Fruit fly (Drosophila melanogaster) whole organism, embryonic: Measurements from ENCODE around the gene Ubc6.

ENCODE experiments used
- CG10366 ChIP-seq: fragments of 200-800 bp; sonication (Bioruptor generic); IDR thresholded peaks from 2 replicates; pipeline ENCODE4 v1.3.6; 2022; ENCODE audit warnings: missing biosample characterization, missing genetic modification characterization
- CG12219 ChIP-seq: fragments of 200-800 bp; sonication (Bioruptor generic); optimal IDR thresholded peaks from 3 replicates; lab custom pipeline; 2018; ENCODE audit warnings: missing biosample characterization, mild to moderate bottlenecking, missing genetic modification characterization
- CG13123 ChIP-seq: fragments of 200-800 bp; sonication (Bioruptor generic); optimal IDR thresholded peaks from 2 replicates; lab custom pipeline; 2016; ENCODE audit warnings: missing biosample characterization, missing genetic modification characterization
- CG18262 ChIP-seq: fragments of 200-800 bp; optimal IDR thresholded peaks from 3 replicates; lab custom pipeline; 2019; ENCODE audit warnings: missing biosample characterization, mild to moderate bottlenecking, missing genetic modification characterization, moderate library complexity
- CG2120 ChIP-seq: fragments of 200-800 bp; sonication (Bioruptor generic); optimal IDR thresholded peaks from 3 replicates; lab custom pipeline; 2016; ENCODE audit warnings: missing biosample characterization, missing genetic modification characterization
- CG2129 ChIP-seq: fragments of 200-800 bp; sonication (Bioruptor generic); IDR thresholded peaks from 2 replicates; pipeline ENCODE4 v1.3.6; 2022; ENCODE audit warnings: missing biosample characterization, missing genetic modification characterization; ENCODE audit not compliant: partially characterized antibody
- CG2199 ChIP-seq: fragments of 200-800 bp; sonication (Bioruptor generic); IDR thresholded peaks from 3 replicates; pipeline ENCODE4 v1.3.6; 2022; ENCODE audit warnings: missing biosample characterization, missing genetic modification characterization
- CG2202 ChIP-seq: fragments of 200-800 bp; sonication (Bioruptor generic); optimal IDR thresholded peaks from 2 replicates; lab custom pipeline; 2018; ENCODE audit warnings: missing biosample characterization, mild to moderate bottlenecking, missing genetic modification characterization
- CG3163 ChIP-seq: fragments of 200-800 bp; sonication (Bioruptor generic); optimal IDR thresholded peaks from 3 replicates; lab custom pipeline; 2016; ENCODE audit warnings: missing biosample characterization, missing genetic modification characterization
- CG33557 ChIP-seq: fragments of 200-800 bp; sonication (Bioruptor generic); optimal IDR thresholded peaks from 2 replicates; lab custom pipeline; 2019; ENCODE audit warnings: missing biosample characterization, mild to moderate bottlenecking, missing genetic modification characterization, moderate library complexity
- CG3407 ChIP-seq: fragments of 200-800 bp; sonication (Bioruptor generic); optimal IDR thresholded peaks from 2 replicates; lab custom pipeline; 2018; ENCODE audit warnings: missing biosample characterization, mild to moderate bottlenecking, missing genetic modification characterization
- CG8924 ChIP-seq: fragments of 200-800 bp; optimal IDR thresholded peaks from 3 replicates; lab custom pipeline; 2019; ENCODE audit warnings: missing biosample characterization, mild to moderate bottlenecking, missing genetic modification characterization, moderate library complexity
- CG8944 ChIP-seq: fragments of 200-800 bp; sonication (Bioruptor generic); optimal IDR thresholded peaks from 3 replicates; lab custom pipeline; 2016; ENCODE audit warnings: missing biosample characterization, missing genetic modification characterization
- D19A ChIP-seq: fragments of 200-800 bp; optimal IDR thresholded peaks from 3 replicates; lab custom pipeline; 2019; ENCODE audit warnings: missing biosample characterization, mild to moderate bottlenecking, missing genetic modification characterization, moderate library complexity
- Dref ChIP-seq: fragments of 200-800 bp; sonication (Bioruptor generic); IDR thresholded peaks from 2 replicates; pipeline ENCODE4 v1.3.6; 2022; ENCODE audit warnings: missing biosample characterization, missing genetic modification characterization
- Elba2 ChIP-seq: fragments of 200-800 bp; sonication (Bioruptor generic); optimal IDR thresholded peaks from 3 replicates; lab custom pipeline; 2016; ENCODE audit warnings: missing biosample characterization, missing genetic modification characterization
- HLH54F ChIP-seq: fragments of 200-800 bp; sonication (Bioruptor generic); optimal IDR thresholded peaks from 3 replicates; lab custom pipeline; 2016; ENCODE audit warnings: missing biosample characterization, missing genetic modification characterization
- Hand ChIP-seq: fragments of 200-800 bp; sonication (Bioruptor generic); optimal IDR thresholded peaks from 2 replicates; lab custom pipeline; 2017; ENCODE audit warnings: mild to moderate bottlenecking, missing biosample characterization, missing genetic modification reagents, missing genetic modification characterization
- Kr ChIP-seq: fragments of 200-800 bp; sonication (Bioruptor generic); optimal IDR thresholded peaks from 2 replicates; lab custom pipeline; 2017; ENCODE audit warnings: missing biosample characterization, mild to moderate bottlenecking, missing genetic modification characterization
- Lpt ChIP-seq: fragments of >200 bp; optimal IDR thresholded peaks from 2 replicates; lab custom pipeline; 2018; ENCODE audit warnings: missing biosample characterization, missing genetic modification characterization
- MBD-R2 ChIP-seq: fragments of 200-800 bp; sonication (Bioruptor generic); IDR thresholded peaks from 2 replicates; pipeline ENCODE4 v1.3.6; 2022; ENCODE audit warnings: missing biosample characterization, missing genetic modification characterization
- Med ChIP-seq: fragments of 200-800 bp; sonication (Bioruptor generic); peaks from one replicate; lab custom pipeline; 2016; ENCODE audit warnings: missing biosample characterization, missing genetic modification characterization, mild to moderate bottlenecking, inconsistent platforms, moderate library complexity
- NC2β ChIP-seq: fragments of 200-800 bp; sonication (Bioruptor generic); optimal IDR thresholded peaks from 2 replicates; lab custom pipeline; 2016; ENCODE audit warnings: missing biosample characterization, missing genetic modification characterization
- PHDP ChIP-seq: fragments of 200-800 bp; sonication (Bioruptor generic); optimal IDR thresholded peaks from 3 replicates; lab custom pipeline; 2018; ENCODE audit warnings: missing biosample characterization, mild to moderate bottlenecking, missing genetic modification characterization, moderate library complexity
- Rfx ChIP-seq: fragments of 200-800 bp; sonication (Bioruptor generic); IDR thresholded peaks from 2 replicates; pipeline ENCODE4 v1.3.6; 2022; ENCODE audit warnings: missing biosample characterization, missing genetic modification characterization
- Sox102F ChIP-seq: fragments of 200-800 bp; sonication (Bioruptor generic); optimal IDR thresholded peaks from 2 replicates; lab custom pipeline; 2018; ENCODE audit warnings: missing biosample characterization, mild to moderate bottlenecking, missing genetic modification characterization, moderate library complexity
- TFAM ChIP-seq: fragments of 200-800 bp; sonication (Bioruptor generic); optimal IDR thresholded peaks from 2 replicates; lab custom pipeline; 2017; ENCODE audit warnings: missing biosample characterization, missing genetic modification characterization, inconsistent platforms
- Vsx1 ChIP-seq: fragments of 200-800 bp; sonication (Bioruptor generic); optimal IDR thresholded peaks from 2 replicates; lab custom pipeline; 2017; ENCODE audit warnings: missing biosample characterization, mild to moderate bottlenecking, missing genetic modification characterization, missing genetic modification reagents
- br ChIP-seq: fragments of >200 bp; optimal IDR thresholded peaks from 2 replicates; lab custom pipeline; 2017
- cad ChIP-seq: fragments of >200 bp; optimal IDR thresholded peaks from 2 replicates; lab custom pipeline; 2017; ENCODE audit warnings: missing biosample characterization, missing genetic modification characterization
- cg ChIP-seq: fragments of 200-800 bp; sonication (Bioruptor generic); optimal IDR thresholded peaks from 3 replicates; lab custom pipeline; 2019; ENCODE audit warnings: missing biosample characterization, mild to moderate bottlenecking, missing genetic modification characterization, moderate library complexity
- chinmo ChIP-seq: fragments of 200-800 bp; sonication (Bioruptor generic); IDR thresholded peaks from 4 replicates; pipeline ENCODE4 v1.3.6; 2022; ENCODE audit warnings: missing biosample characterization, missing genetic modification characterization; ENCODE audit not compliant: partially characterized antibody
- dmrt99B ChIP-seq: fragments of 200-800 bp; sonication (Bioruptor generic); optimal IDR thresholded peaks from 2 replicates; lab custom pipeline; 2018; ENCODE audit warnings: missing biosample characterization, mild to moderate bottlenecking, missing genetic modification characterization, moderate library complexity
- dysf ChIP-seq: fragments of 200-800 bp; sonication (Bioruptor generic); IDR thresholded peaks from 3 replicates; pipeline ENCODE4 v1.3.6; 2022; ENCODE audit warnings: missing biosample characterization, missing genetic modification characterization
- hb ChIP-seq: fragments of 200-800 bp; sonication (Bioruptor generic); IDR thresholded peaks from 3 replicates; pipeline ENCODE4 v1.3.6; 2022; ENCODE audit warnings: missing biosample characterization, missing genetic modification characterization; ENCODE audit not compliant: partially characterized antibody
- kni ChIP-seq: fragments of 200-800 bp; sonication (Bioruptor generic); optimal IDR thresholded peaks from 3 replicates; lab custom pipeline; 2017; ENCODE audit warnings: mild to moderate bottlenecking, missing biosample characterization, missing genetic modification reagents, missing genetic modification characterization
- lilli ChIP-seq: fragments of 200-800 bp; sonication (Bioruptor generic); optimal IDR thresholded peaks from 3 replicates; lab custom pipeline; 2016; ENCODE audit warnings: missing biosample characterization, missing genetic modification characterization
- mam ChIP-seq: fragments of 200-800 bp; sonication (Bioruptor generic); optimal IDR thresholded peaks from 3 replicates; lab custom pipeline; 2016; ENCODE audit warnings: missing biosample characterization, missing genetic modification characterization
- nom ChIP-seq: fragments of 200-800 bp; sonication (Bioruptor generic); optimal IDR thresholded peaks from 2 replicates; lab custom pipeline; 2017; ENCODE audit warnings: missing biosample characterization, missing genetic modification characterization, mild to moderate bottlenecking, moderate library complexity, missing genetic modification reagents
- pho ChIP-seq: fragments of 200-800 bp; sonication (Bioruptor generic); optimal IDR thresholded peaks from 2 replicates; lab custom pipeline; 2016; ENCODE audit warnings: missing biosample characterization, missing genetic modification characterization
- phol ChIP-seq: fragments of 200-800 bp; sonication (Bioruptor generic); optimal IDR thresholded peaks from 3 replicates; lab custom pipeline; 2018; ENCODE audit warnings: missing biosample characterization, mild to moderate bottlenecking, missing genetic modification characterization, moderate library complexity
- pros ChIP-seq: fragments of 200-800 bp; sonication (Bioruptor generic); optimal IDR thresholded peaks from 3 replicates; lab custom pipeline; 2019; ENCODE audit warnings: missing biosample characterization, mild to moderate bottlenecking, missing genetic modification characterization, moderate library complexity
- sens ChIP-seq: fragments of 200-800 bp; sonication (Bioruptor generic); peaks from one replicate; lab custom pipeline; 2016; ENCODE audit warnings: missing biosample characterization, missing genetic modification characterization
- sens-2 ChIP-seq: fragments of 200-800 bp; sonication (Bioruptor generic); IDR thresholded peaks from 2 replicates; pipeline ENCODE4 v1.3.6; 2022; ENCODE audit warnings: missing biosample characterization, missing genetic modification characterization
- sob ChIP-seq: fragments of 200-800 bp; sonication (Bioruptor generic); IDR thresholded peaks from 2 replicates; pipeline ENCODE4 v1.3.6; 2022; ENCODE audit warnings: missing biosample characterization, missing genetic modification characterization
- tio ChIP-seq: fragments of 200-800 bp; sonication (Bioruptor generic); optimal IDR thresholded peaks from 2 replicates; lab custom pipeline; 2017; ENCODE audit warnings: missing biosample characterization, missing genetic modification characterization, inconsistent platforms
- tll ChIP-seq, 2 experiments: fragments of 200-800 bp in 1 of 2; fragments of >200 bp in 1 of 2; sonication (Bioruptor generic) in 1 of 2; optimal IDR thresholded peaks; 2 replicates each; lab custom pipeline; 2017 to 2019; ENCODE audit warnings: missing biosample characterization in 2 of 2, missing genetic modification characterization in 2 of 2, mild to moderate bottlenecking in 1 of 2, moderate library complexity in 1 of 2
- twi ChIP-seq: fragments of 200-800 bp; optimal IDR thresholded peaks from 2 replicates; lab custom pipeline; 2019; ENCODE audit warnings: missing biosample characterization, mild to moderate bottlenecking, missing genetic modification characterization, moderate library complexity
- vvl ChIP-seq: fragments of 200-800 bp; sonication (Bioruptor generic); IDR thresholded peaks from 2 replicates; pipeline ENCODE4 v1.3.6; 2022; ENCODE audit warnings: missing biosample characterization, missing genetic modification characterization
- wdn ChIP-seq: fragments of 200-800 bp; sonication (Bioruptor generic); IDR thresholded peaks from 2 replicates; pipeline ENCODE4 v1.3.6; 2022; ENCODE audit warnings: missing biosample characterization, missing genetic modification characterization
- zfh1 ChIP-seq: fragments of 200-800 bp; sonication (Bioruptor generic); IDR thresholded peaks from 3 replicates; pipeline ENCODE4 v1.3.6; 2022; ENCODE audit warnings: missing biosample characterization, missing genetic modification characterization

Ubc6 gene

dm6 chr3R:4914439-4914880, 38.0 kb downstream of the Ubc6 start (continued):
- TF ChIP-seq sens-2 (GFP tag; lab: Robert Waterston, UW), result no peak
- 0 out of 3 replicates have a peak, but pooled peaks have one; percentile 11 for TF ChIP-seq zfh1 (GFP tag; lab: Robert Waterston, UW)
- no peak for TF ChIP-seq NC2β (GFP tag; lab: Kevin White, UChicago)
- TF ChIP-seq Kr (GFP tag; lab: Kevin White, UChicago), result peak; percentile 78
- peak; percentile 90 for TF ChIP-seq twi (tag; lab: Kevin White, UChicago)
- TF ChIP-seq CG12219 (GFP tag; lab: Kevin White, UChicago), result no peak
- TF ChIP-seq CG8944, result no peak
- peak; percentile 82; the same call in 1 of the 3 replicates for TF ChIP-seq CG2199 (GFP tag; lab: Robert Waterston, UW)
- TF ChIP-seq Hand (GFP tag; lab: Kevin White, UChicago), result no peak
- TF ChIP-seq Rfx (GFP tag; lab: Robert Waterston, UW), result no peak
- TF ChIP-seq CG10366 (GFP tag; lab: Robert Waterston, UW), result no peak
- TF ChIP-seq MBD-R2, result 0 out of 2 replicates have a peak, but pooled peaks have one; percentile 8
- no peak for TF ChIP-seq CG2202
- peak; percentile 25 for TF ChIP-seq kni (GFP tag; lab: Kevin White, UChicago)
- TF ChIP-seq tll (GFP tag; optimal IDR thresholded peaks at IDR 0.05; lab: Kevin White, UChicago), result peak in 1 of 2 experiments; percentile 53
- no peak for TF ChIP-seq CG13123 (GFP tag; lab: Kevin White, UChicago)
- no peak for TF ChIP-seq Dref (GFP tag; lab: Robert Waterston, UW)
- TF ChIP-seq CG3163, result no peak
- TF ChIP-seq CG2129 (GFP tag; lab: Robert Waterston, UW), result no peak
- peak; percentile 47 for TF ChIP-seq cad (GFP tag; lab: Kevin White, UChicago)
- TF ChIP-seq Lpt, result no peak
- TF ChIP-seq nom (GFP tag; lab: Kevin White, UChicago), result peak; percentile 24
- no peak for TF ChIP-seq pros
- TF ChIP-seq cg (GFP tag; lab: Kevin White, UChicago), result peak; percentile 30
- TF ChIP-seq CG3407 (GFP tag; lab: Kevin White, UChicago), result no peak
- TF ChIP-seq CG8924 (tag; lab: Kevin White, UChicago), result peak; percentile 22
- no peak for TF ChIP-seq Elba2 (GFP tag; lab: Kevin White, UChicago)
- TF ChIP-seq CG33557 (GFP tag; lab: Kevin White, UChicago), result no peak
- TF ChIP-seq chinmo (GFP tag; lab: Robert Waterston, UW), result no peak
- peak; percentile 54 for TF ChIP-seq D19A (tag; lab: Kevin White, UChicago)

dm6 chr3R:4913181-4913580, 39.3 kb downstream of the Ubc6 start:
- TF ChIP-seq vvl (GFP tag; lab: Robert Waterston, UW), result peak; percentile 74
- peak; percentile 17 for TF ChIP-seq mam
- peak; percentile 8 for TF ChIP-seq tio (GFP tag; lab: Kevin White, UChicago)
- TF ChIP-seq sens (GFP tag; lab: Kevin White, UChicago), result peak; percentile 81
- peak; percentile 13 for TF ChIP-seq phol (tag; lab: Kevin White, UChicago)
- no peak for TF ChIP-seq wdn (GFP tag; lab: Robert Waterston, UW)
- no peak for TF ChIP-seq TFAM (GFP tag; lab: Kevin White, UChicago)
- TF ChIP-seq br, result no peak
- TF ChIP-seq Rfx (GFP tag; lab: Robert Waterston, UW), result peak; percentile 28; the same call in 1 of the 2 replicates
- no peak for TF ChIP-seq Vsx1 (GFP tag; lab: Kevin White, UChicago)
- peak; percentile 17 for TF ChIP-seq pho
- TF ChIP-seq PHDP (tag; lab: Kevin White, UChicago), result peak; percentile 8
- peak; percentile 2 for TF ChIP-seq dmrt99B
- no peak for TF ChIP-seq CG18262 (tag; lab: Kevin White, UChicago)
- TF ChIP-seq Med, result peak; percentile 67
- peak; percentile 23 for TF ChIP-seq lilli (GFP tag; lab: Kevin White, UChicago)
- no peak for TF ChIP-seq CG12219 (GFP tag; lab: Kevin White, UChicago)
- TF ChIP-seq sob, result no peak
- TF ChIP-seq CG2120 (GFP tag; lab: Kevin White, UChicago), result peak; percentile 50
- peak; percentile 20 for TF ChIP-seq HLH54F (GFP tag; lab: Kevin White, UChicago)
- no peak for TF ChIP-seq hb (GFP tag; lab: Robert Waterston, UW)
- TF ChIP-seq Sox102F, result no peak
- peak; percentile 32; the same call in 1 of the 3 replicates for TF ChIP-seq dysf (GFP tag; lab: Robert Waterston, UW)
